Worm (Caenorhabditis elegans) whole organism, L1 larva: ENCODE data around the gene C29E4.10.

Experiments
- ceh-63 ChIP-seq: fragments of 200-800 bp; sonication (Bioruptor generic); optimal IDR thresholded peaks from 2 replicates; lab custom pipeline; 2018; ENCODE audit warnings: mild to moderate bottlenecking, missing genetic modification characterization, missing compliant biosample characterization
- dpl-1 ChIP-seq, 3 experiments: fragments of 150-350 bp in 2 of 3; sonication (generic microtip) in 1 of 3; optimal IDR thresholded peaks; 2 replicates each; lab custom pipeline; 2014 to 2017; ENCODE audit warnings: missing biosample characterization in 3 of 3, missing genetic modification characterization in 3 of 3, missing genetic modification reagents in 3 of 3
- jun-1 ChIP-seq: fragments of 150-350 bp; optimal IDR thresholded peaks from 2 replicates; lab custom pipeline; 2014; ENCODE audit warnings: missing biosample characterization, missing genetic modification reagents, missing genetic modification characterization
- lin-13 ChIP-seq: fragments of 150-350 bp; optimal IDR thresholded peaks from 2 replicates; lab custom pipeline; 2014; ENCODE audit warnings: missing biosample characterization, missing genetic modification reagents, missing genetic modification characterization
- nhr-12 ChIP-seq: sonication (generic microtip); optimal IDR thresholded peaks from 2 replicates; lab custom pipeline; 2017; ENCODE audit warnings: missing biosample characterization, missing genetic modification characterization
- nhr-20 ChIP-seq: sonication (generic microtip); optimal IDR thresholded peaks from 2 replicates; lab custom pipeline; 2016; ENCODE audit warnings: mild to moderate bottlenecking, missing genetic modification characterization, missing compliant biosample characterization
- nhr-28 ChIP-seq: fragments of 150-350 bp; optimal IDR thresholded peaks from 2 replicates; lab custom pipeline; 2014; ENCODE audit warnings: missing biosample characterization, missing genetic modification characterization
- rnt-1 ChIP-seq: sonication (generic microtip); optimal IDR thresholded peaks from 2 replicates; lab custom pipeline; 2016; ENCODE audit warnings: mild to moderate bottlenecking, missing genetic modification characterization, moderate library complexity, missing compliant biosample characterization
- unc-62 ChIP-seq: fragments of 150-350 bp; optimal IDR thresholded peaks from 2 replicates; lab custom pipeline; 2014; ENCODE audit warnings: missing biosample characterization, missing genetic modification reagents, missing genetic modification characterization
- zag-1 ChIP-seq: fragments of 150-350 bp; optimal IDR thresholded peaks from 2 replicates; lab custom pipeline; 2014; ENCODE audit warnings: missing biosample characterization, missing genetic modification characterization
- ztf-11 ChIP-seq, 2 experiments: sonication (generic microtip); optimal IDR thresholded peaks; 2 replicates each; lab custom pipeline; 2016 to 2017; ENCODE audit warnings: missing genetic modification characterization in 2 of 2, missing biosample characterization in 1 of 2, missing compliant biosample characterization in 1 of 2

DNA sequence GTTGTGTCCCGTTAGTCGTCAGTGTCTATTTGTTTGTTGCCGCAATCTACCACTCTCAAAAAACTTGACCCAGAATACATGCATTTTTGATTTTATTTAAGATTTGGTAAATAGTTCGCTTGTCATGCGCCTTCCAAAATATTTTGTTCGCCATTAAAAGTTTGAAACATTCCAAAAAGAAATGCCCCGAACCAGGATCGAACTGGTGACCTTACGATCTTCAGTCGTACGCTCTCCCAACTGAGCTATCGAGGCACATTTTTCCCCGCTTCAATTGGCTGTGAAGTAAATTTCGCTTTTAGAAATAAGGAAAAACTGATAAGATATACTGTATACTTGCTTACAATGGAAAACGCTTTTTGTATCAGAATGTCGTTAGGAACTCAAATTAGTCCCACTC, 40.6 kb downstream of the C29E4.10 start:
- TF ChIP-seq unc-62 (GFP tag; lab: Kevin White, UChicago) (no peak), ztf-11 (tag; optimal IDR thresholded peaks at IDR 0.05; lab: Kevin White, UChicago) (no peak), ceh-63 (GFP tag; lab: Kevin White, UChicago) (no peak), rnt-1 (tag; lab: Kevin White, UChicago) (no peak), lin-13 (GFP tag; lab: Kevin White, UChicago) (no peak), zag-1 (tag; lab: Kevin White, UChicago) (no peak), dpl-1 (GFP tag; optimal IDR thresholded peaks at IDR 0.05; lab: Kevin White, UChicago) (no peak), nhr-20 (tag; lab: Kevin White, UChicago) (no peak), jun-1 (no peak), nhr-12 (tag; lab: Kevin White, UChicago) (no peak), nhr-28 (tag; lab: Kevin White, UChicago) (no peak)
